Worm (Caenorhabditis elegans) whole organism, L2 larva: Measurements from ENCODE around the gene F09F7.5.

Source experiments
- C34F6.9 ChIP-seq: fragments of 150-350 bp; optimal IDR thresholded peaks from 2 replicates; lab custom pipeline; 2014; ENCODE audit warnings: missing biosample characterization, missing genetic modification characterization
- F13H6.1 ChIP-seq: sonication (generic microtip); optimal IDR thresholded peaks from 2 replicates; lab custom pipeline; 2016; ENCODE audit warnings: missing genetic modification characterization, missing compliant biosample characterization
- Y55F3AM.14 ChIP-seq: fragments of 200-800 bp; sonication (Bioruptor generic); optimal IDR thresholded peaks from 2 replicates; lab custom pipeline; 2018; ENCODE audit warnings: mild to moderate bottlenecking, missing genetic modification characterization, missing compliant biosample characterization
- aly-2 ChIP-seq: fragments of 150-350 bp; optimal IDR thresholded peaks from 2 replicates; lab custom pipeline; 2014; ENCODE audit warnings: missing biosample characterization, missing genetic modification characterization
- ama-1 ChIP-seq: fragments of 150-350 bp; optimal IDR thresholded peaks from 2 replicates; lab custom pipeline; 2018; ENCODE audit warnings: inconsistent platforms
- blmp-1 ChIP-seq: sonication (generic microtip); optimal IDR thresholded peaks from 2 replicates; lab custom pipeline; 2017; ENCODE audit warnings: missing genetic modification characterization, mild to moderate bottlenecking, missing compliant biosample characterization, antibody characterized with exemption, moderate library complexity; ENCODE audit not compliant: insufficient read depth
- ceh-16 ChIP-seq: fragments of 150-350 bp; optimal IDR thresholded peaks from 2 replicates; lab custom pipeline; 2014; ENCODE audit warnings: missing biosample characterization, missing genetic modification characterization
- ceh-82 ChIP-seq: fragments of 150-350 bp; optimal IDR thresholded peaks from 2 replicates; lab custom pipeline; 2014; ENCODE audit warnings: missing biosample characterization, missing genetic modification characterization
- crh-2 ChIP-seq: sonication (generic microtip); optimal IDR thresholded peaks from 2 replicates; lab custom pipeline; 2017; ENCODE audit warnings: missing biosample characterization, missing genetic modification characterization
- egl-27 ChIP-seq: sonication (generic microtip); optimal IDR thresholded peaks from 3 replicates; lab custom pipeline; 2017; ENCODE audit warnings: missing biosample characterization, missing genetic modification reagents, missing genetic modification characterization
- elt-3 ChIP-seq: sonication (generic microtip); optimal IDR thresholded peaks from 2 replicates; lab custom pipeline; 2017; ENCODE audit warnings: missing biosample characterization, missing genetic modification characterization
- fos-1 ChIP-seq: fragments of 150-350 bp; optimal IDR thresholded peaks from 2 replicates; lab custom pipeline; 2014; ENCODE audit warnings: missing biosample characterization, missing genetic modification characterization
- gmeb-1 ChIP-seq: fragments of 150-350 bp; optimal IDR thresholded peaks from 2 replicates; lab custom pipeline; 2014; ENCODE audit warnings: missing biosample characterization, missing genetic modification characterization
- lin-13 ChIP-seq: fragments of 150-350 bp; optimal IDR thresholded peaks from 2 replicates; lab custom pipeline; 2014; ENCODE audit warnings: missing biosample characterization, missing genetic modification reagents, missing genetic modification characterization
- lin-39 ChIP-seq: fragments of 150-350 bp; optimal IDR thresholded peaks from 2 replicates; lab custom pipeline; 2014; ENCODE audit warnings: missing biosample characterization, missing genetic modification reagents, missing genetic modification characterization
- mab-5 ChIP-seq: fragments of 150-350 bp; optimal IDR thresholded peaks from 2 replicates; lab custom pipeline; 2014; ENCODE audit warnings: missing biosample characterization, missing genetic modification characterization
- mbf-1 ChIP-seq: sonication (generic microtip); optimal IDR thresholded peaks from 2 replicates; lab custom pipeline; 2017; ENCODE audit warnings: missing biosample characterization, missing genetic modification characterization
- nhr-10 ChIP-seq: sonication (generic microtip); optimal IDR thresholded peaks from 2 replicates; lab custom pipeline; 2017; ENCODE audit warnings: missing biosample characterization, missing genetic modification characterization
- nhr-11 ChIP-seq: fragments of 150-350 bp; optimal IDR thresholded peaks from 2 replicates; lab custom pipeline; 2014; ENCODE audit warnings: missing biosample characterization, missing genetic modification characterization
- nhr-12 ChIP-seq: fragments of 150-350 bp; optimal IDR thresholded peaks from 2 replicates; lab custom pipeline; 2014; ENCODE audit warnings: missing biosample characterization, missing genetic modification characterization
- nhr-129 ChIP-seq: fragments of 150-350 bp; optimal IDR thresholded peaks from 2 replicates; lab custom pipeline; 2014; ENCODE audit warnings: missing biosample characterization, missing genetic modification characterization
- nhr-23 ChIP-seq: fragments of 150-350 bp; optimal IDR thresholded peaks from 2 replicates; lab custom pipeline; 2014; ENCODE audit warnings: missing biosample characterization, missing genetic modification reagents, missing genetic modification characterization
- nhr-237 ChIP-seq: fragments of 150-350 bp; optimal IDR thresholded peaks from 2 replicates; lab custom pipeline; 2014; ENCODE audit warnings: missing biosample characterization, missing genetic modification characterization
- nhr-25 ChIP-seq: fragments of 150-350 bp; sonication (generic microtip); optimal IDR thresholded peaks from 3 replicates; lab custom pipeline; 2014; ENCODE audit warnings: missing biosample characterization, missing genetic modification characterization
- nhr-6 ChIP-seq: fragments of 150-350 bp; optimal IDR thresholded peaks from 2 replicates; lab custom pipeline; 2014; ENCODE audit warnings: missing biosample characterization, missing genetic modification characterization
- nhr-77 ChIP-seq: fragments of 150-350 bp; optimal IDR thresholded peaks from 2 replicates; lab custom pipeline; 2014; ENCODE audit warnings: missing biosample characterization, missing genetic modification characterization
- peb-1 ChIP-seq: fragments of 150-350 bp; optimal IDR thresholded peaks from 2 replicates; lab custom pipeline; 2014; ENCODE audit warnings: missing biosample characterization, missing genetic modification characterization
- sem-4 ChIP-seq: fragments of 150-350 bp; optimal IDR thresholded peaks from 2 replicates; lab custom pipeline; 2014; ENCODE audit warnings: missing biosample characterization, missing genetic modification reagents, missing genetic modification characterization
- skn-1 ChIP-seq: sonication (generic microtip); optimal IDR thresholded peaks from 2 replicates; lab custom pipeline; 2017; ENCODE audit warnings: missing biosample characterization, missing genetic modification characterization
- sma-3 ChIP-seq: sonication (generic microtip); optimal IDR thresholded peaks from 2 replicates; lab custom pipeline; 2016; ENCODE audit warnings: missing genetic modification reagents, missing genetic modification characterization, missing compliant biosample characterization
- sma-9 ChIP-seq, 2 experiments: fragments of 150-350 bp in 1 of 2; sonication (generic microtip) in 1 of 2; optimal IDR thresholded peaks; 2 replicates each; lab custom pipeline; 2014 to 2016; ENCODE audit warnings: missing genetic modification characterization in 2 of 2, mild to moderate bottlenecking in 1 of 2, missing biosample characterization in 1 of 2, missing compliant biosample characterization in 1 of 2, missing genetic modification reagents in 1 of 2, moderate library complexity in 1 of 2
- snpc-4 ChIP-seq: fragments of 150-350 bp; optimal IDR thresholded peaks from 2 replicates; lab custom pipeline; 2014; ENCODE audit warnings: missing biosample characterization, missing genetic modification characterization
- unc-39 ChIP-seq: fragments of 150-350 bp; optimal IDR thresholded peaks from 2 replicates; lab custom pipeline; 2014; ENCODE audit warnings: missing biosample characterization, missing genetic modification characterization
- unc-55 ChIP-seq: fragments of 150-350 bp; sonication (generic microtip); optimal IDR thresholded peaks from 3 replicates; lab custom pipeline; 2014; ENCODE audit warnings: missing biosample characterization, missing genetic modification reagents, missing genetic modification characterization
- unc-62 ChIP-seq: fragments of 150-350 bp; optimal IDR thresholded peaks from 2 replicates; lab custom pipeline; 2014; ENCODE audit warnings: missing biosample characterization, missing genetic modification reagents, missing genetic modification characterization
- ztf-11 ChIP-seq: sonication (generic microtip); optimal IDR thresholded peaks from 2 replicates; lab custom pipeline; 2017; ENCODE audit warnings: missing biosample characterization, missing genetic modification characterization

F09F7.5 gene

ce11 chrIII:5506936-5507335 lies 39.9 kb upstream of the F09F7.5 start:
- TF ChIP-seq snpc-4 (tag; lab: Kevin White, UChicago) (no peak), ama-1 (no peak)
- TF ChIP-seq, all 48 proteins: peak for 0

ce11 chrIII:5508669-5509068 lies 38.1 kb upstream of the F09F7.5 start, which contains the start of gene D1044.7:
Gene D1044.7, minus strand, starts transcription at chrIII:5508769.
- TF ChIP-seq ama-1: no peak
- no peak for TF ChIP-seq mab-5 (tag; lab: Kevin White, UChicago)
- TF ChIP-seq aly-2 (tag; lab: Kevin White, UChicago): no peak
- no peak for TF ChIP-seq unc-62 (GFP tag; lab: Kevin White, UChicago)
- TF ChIP-seq nhr-10 (tag; lab: Kevin White, UChicago): no peak
- TF ChIP-seq lin-13 (GFP tag; lab: Kevin White, UChicago): no peak
- no peak for TF ChIP-seq F13H6.1 (tag; lab: Kevin White, UChicago)
- no peak for TF ChIP-seq nhr-77 (tag; lab: Kevin White, UChicago)

ce11 chrIII:5512502-5512901 lies 34.3 kb upstream of the F09F7.5 start, which contains the start of gene pqn-25:
Gene pqn-25, minus strand, starts transcription at chrIII:5512602.
- TF ChIP-seq ceh-16 (tag; lab: Kevin White, UChicago) (no peak), F13H6.1 (tag; lab: Kevin White, UChicago) (no peak), ama-1 (no peak), blmp-1 (tag; lab: Kevin White, UChicago) (no peak)
- TF ChIP-seq, all 48 proteins: peak for 0

ce11 chrIII:5517423-5517822 lies 29.4 kb upstream of the F09F7.5 start, which contains the start of gene nekl-4:
Gene nekl-4, minus strand, starts transcription at chrIII:5517523.
- no peak for TF ChIP-seq nhr-25 (tag; lab: Kevin White, UChicago)
- no peak for TF ChIP-seq sma-9 (GFP tag; optimal IDR thresholded peaks at IDR 0.05; lab: Kevin White, UChicago)
- no peak for TF ChIP-seq sma-9 (tag; optimal IDR thresholded peaks at IDR 0.05; lab: Kevin White, UChicago)
- no peak for TF ChIP-seq ceh-82 (tag; lab: Kevin White, UChicago)
- TF ChIP-seq nhr-237: no peak

- TF ChIP-seq sem-4 (tag; lab: Kevin White, UChicago) (no peak), lin-39 (tag; lab: Kevin White, UChicago) (no peak), F13H6.1 (tag; lab: Kevin White, UChicago) (no peak), peb-1 (tag; lab: Kevin White, UChicago) (no peak), nhr-6 (tag; lab: Kevin White, UChicago) (no peak), unc-39 (tag; lab: Kevin White, UChicago) (no peak), snpc-4 (tag; lab: Kevin White, UChicago) (no peak), nhr-11 (tag; lab: Kevin White, UChicago) (no peak), sma-9 (GFP tag; optimal IDR thresholded peaks at IDR 0.05; lab: Kevin White, UChicago) (no peak), sma-9 (tag; optimal IDR thresholded peaks at IDR 0.05; lab: Kevin White, UChicago) (no peak), gmeb-1 (tag; lab: Kevin White, UChicago) (no peak), nhr-237 (no peak), skn-1 (tag; lab: Kevin White, UChicago) (no peak)
Observed at ce11 chrIII:5521930-5522329, 24.9 kb upstream of the F09F7.5 start, which contains the start of gene D1044.4. Gene D1044.4, minus strand, starts transcription at chrIII:5522030.

ce11 chrIII:5525973-5526372 lies 20.8 kb upstream of the F09F7.5 start, which contains the start of gene dex-1:
Gene dex-1, plus strand, starts transcription at chrIII:5526104.
- TF ChIP-seq ztf-11: no peak
- TF ChIP-seq unc-39 (tag; lab: Kevin White, UChicago): no peak
- TF ChIP-seq nhr-10 (tag; lab: Kevin White, UChicago): no peak
- no peak for TF ChIP-seq C34F6.9
- TF ChIP-seq unc-62 (GFP tag; lab: Kevin White, UChicago): no peak
- no peak for TF ChIP-seq nhr-12 (tag; lab: Kevin White, UChicago)
- TF ChIP-seq peb-1 (tag; lab: Kevin White, UChicago): no peak
- no peak for TF ChIP-seq aly-2 (tag; lab: Kevin White, UChicago)
- no peak for TF ChIP-seq fos-1 (tag; lab: Kevin White, UChicago)
- no peak for TF ChIP-seq sma-3 (GFP tag; lab: Kevin White, UChicago)
- no peak for TF ChIP-seq blmp-1 (tag; lab: Kevin White, UChicago)
- no peak for TF ChIP-seq ceh-16 (tag; lab: Kevin White, UChicago)

ce11 chrIII:5541777-5542176 lies 5.0 kb upstream of the F09F7.5 start:
- TF ChIP-seq peb-1 (tag; lab: Kevin White, UChicago) (no peak), nhr-129 (tag; lab: Kevin White, UChicago) (no peak), elt-3 (tag; lab: Kevin White, UChicago) (no peak), nhr-10 (tag; lab: Kevin White, UChicago) (no peak), blmp-1 (tag; lab: Kevin White, UChicago) (no peak), nhr-237 (no peak), mab-5 (tag; lab: Kevin White, UChicago) (no peak), unc-62 (GFP tag; lab: Kevin White, UChicago) (no peak), sem-4 (tag; lab: Kevin White, UChicago) (no peak), lin-39 (tag; lab: Kevin White, UChicago) (no peak), egl-27 (tag; lab: Kevin White, UChicago) (no peak), ztf-11 (no peak), mbf-1 (no peak), unc-55 (no peak), Y55F3AM.14 (GFP tag; lab: Kevin White, UChicago) (no peak), nhr-23 (tag; lab: Kevin White, UChicago) (no peak), crh-2 (tag; lab: Kevin White, UChicago) (no peak)
